Worm (Caenorhabditis elegans): Measurements from ENCODE around the gene pms-2.

The pms-2 gene

ce11 chrV:11572803-11573490 is 2.5 kb upstream of the pms-2 start, which contains the start of the genes H12C20.7 and nhr-68:
H12C20.7 (minus strand) TSS chrV:11572990.
nhr-68 (plus strand) TSS chrV:11573440.
- peak; percentile 85 for TF ChIP-seq madf-10 (tag; optimal IDR thresholded peaks at IDR 0.05)
- TF ChIP-seq C06A6.2 (GFP tag; conservative IDR thresholded peaks at IDR 0.05) = peak; percentile 90
- TF ChIP-seq F52B5.7 (tag; optimal IDR thresholded peaks at IDR 0.05) = peak; percentile 63
- peak; percentile 92 for TF ChIP-seq nfyb-1 (GFP tag; IDR thresholded peaks at IDR 0.05)
- peak; percentile 76 for TF ChIP-seq K11D2.4 (GFP tag; IDR thresholded peaks at IDR 0.05)
- 0 out of 2 replicates have a peak, but pooled peaks have one; percentile 37 for TF ChIP-seq ekl-4 (GFP tag; IDR thresholded peaks at IDR 0.05)
- no peak for TF ChIP-seq snpc-3.4 (tag; optimal IDR thresholded peaks at IDR 0.05)
- peak; percentile 83; the same call in 1 of the 2 replicates for TF ChIP-seq B0336.3 (GFP tag; IDR thresholded peaks at IDR 0.05)
- peak; percentile 95 for TF ChIP-seq chd-7 (tag; optimal IDR thresholded peaks at IDR 0.05)
- TF ChIP-seq cebp-1 (GFP tag; IDR thresholded peaks at IDR 0.05) = peak; percentile 51; the same call in 1 of the 2 replicates
- peak; percentile 85 for TF ChIP-seq cebp-1 (tag; optimal IDR thresholded peaks at IDR 0.05)
- peak; percentile 42 for TF ChIP-seq akir-1 (GFP tag; optimal IDR thresholded peaks at IDR 0.05)
- peak; percentile 43 for TF ChIP-seq pha-4 (tag; optimal IDR thresholded peaks at IDR 0.05)
- peak; percentile 28 to 76 for TF ChIP-seq let-607 (tag; optimal IDR thresholded peaks at IDR 0.05)
- TF ChIP-seq aptf-3 (GFP tag; IDR thresholded peaks at IDR 0.05) = no peak
- no peak for TF ChIP-seq Y53F4B.3 (GFP tag; IDR thresholded peaks at IDR 0.05)
- peak; percentile 91 for TF ChIP-seq F22D6.2 (tag; optimal IDR thresholded peaks at IDR 0.05)
- peak; percentile 95 for TF ChIP-seq atf-7 (tag; optimal IDR thresholded peaks at IDR 0.05)
- TF ChIP-seq lin-35 (GFP tag; optimal IDR thresholded peaks at IDR 0.05) = peak in 1 of 3 experiments; percentile 55
- TF ChIP-seq rcor-1 (GFP tag; IDR thresholded peaks at IDR 0.05) = 0 out of 2 replicates have a peak, but pooled peaks have one; percentile 16
- peak; percentile 37 for TF ChIP-seq ztf-18 (tag; optimal IDR thresholded peaks at IDR 0.05)
- no peak for TF ChIP-seq ceh-91 (GFP tag; IDR thresholded peaks at IDR 0.05)
- TF ChIP-seq lin-40 (tag; optimal IDR thresholded peaks at IDR 0.05) = peak; percentile 95
- TF ChIP-seq zim-3 (tag; optimal IDR thresholded peaks at IDR 0.05) = peak; percentile 59
- peak; percentile 29 for TF ChIP-seq B0035.1 (tag; optimal IDR thresholded peaks at IDR 0.05)
- TF ChIP-seq sea-2 (GFP tag; IDR thresholded peaks at IDR 0.05) = no peak
- 0 out of 2 replicates have a peak, but pooled peaks have one; percentile 38 for TF ChIP-seq lag-1 (GFP tag; IDR thresholded peaks at IDR 0.05)
- TF ChIP-seq pbrm-1 (GFP tag; IDR thresholded peaks at IDR 0.05) = peak; percentile 72; the same call in 1 of the 2 replicates
- TF ChIP-seq die-1 (tag; optimal IDR thresholded peaks at IDR 0.05) = peak; percentile 68
- peak; percentile 91 for TF ChIP-seq tlf-1 (GFP tag; optimal IDR thresholded peaks at IDR 0.05)
- no peak for TF ChIP-seq mel-28 (tag; optimal IDR thresholded peaks at IDR 0.05; ENCODE audit: borderline replicate concordance)
- peak; percentile 78 for TF ChIP-seq nhr-90 (tag; optimal IDR thresholded peaks at IDR 0.05)
- peak; percentile 81 for TF ChIP-seq egl-44 (GFP tag; IDR thresholded peaks at IDR 0.05)
- peak; percentile 98 for TF ChIP-seq nhr-80 (tag; optimal IDR thresholded peaks at IDR 0.05)
- TF ChIP-seq madf-8 (GFP tag; conservative IDR thresholded peaks at IDR 0.05) = no peak
- TF ChIP-seq attf-5 (GFP tag; optimal IDR thresholded peaks at IDR 0.05) = peak; percentile 70
- TF ChIP-seq ceh-79 (tag; optimal IDR thresholded peaks at IDR 0.05) = no peak
- no peak for TF ChIP-seq nhr-27 (tag; optimal IDR thresholded peaks at IDR 0.05)
- TF ChIP-seq dpff-1 (tag; optimal IDR thresholded peaks at IDR 0.05) = peak; percentile 36
- TF ChIP-seq snpc-4 (GFP tag; optimal IDR thresholded peaks at IDR 0.05) = no peak
- peak in 2 of 4 experiments; percentile 63 to 69 for TF ChIP-seq snpc-4 (tag; optimal IDR thresholded peaks at IDR 0.05)
- TF ChIP-seq Y56A3A.18 (GFP tag; IDR thresholded peaks at IDR 0.05) = peak; percentile 40; the same call in 1 of the 2 replicates
- TF ChIP-seq bed-1 (GFP tag; IDR thresholded peaks at IDR 0.05) = no peak
- TF ChIP-seq ZK185.1 (tag; optimal IDR thresholded peaks at IDR 0.05; ENCODE audit: poor library complexity, severe bottlenecking) = peak; percentile 84
- no peak for TF ChIP-seq tbx-9 (tag; optimal IDR thresholded peaks at IDR 0.05; ENCODE audit: borderline replicate concordance)
- TF ChIP-seq gei-17 (GFP tag; optimal IDR thresholded peaks at IDR 0.05) = peak; percentile 80
- peak; percentile 51; the same call in 1 of the 2 replicates for TF ChIP-seq lin-26 (GFP tag; IDR thresholded peaks at IDR 0.05)
